Worm (Caenorhabditis elegans) whole organism, L4/young adult: ENCODE results near the gene R02D5.3.

ENCODE experiments used
- W03F9.2 ChIP-seq: fragments of 150-350 bp; optimal IDR thresholded peaks from 2 replicates; lab custom pipeline; 2014; ENCODE audit warnings: missing biosample characterization, missing genetic modification characterization
- dao-5 ChIP-seq: sonication (generic microtip); optimal IDR thresholded peaks from 2 replicates; lab custom pipeline; 2016; ENCODE audit warnings: missing genotype, missing genetic modification characterization, moderate library complexity, missing compliant biosample characterization
- him-1 ChIP-seq: sonication (generic microtip); optimal IDR thresholded peaks from 2 replicates; lab custom pipeline; 2016; ENCODE audit warnings: missing genotype, missing genetic modification reagents, missing genetic modification characterization, missing compliant biosample characterization

R02D5.3 gene

DNA sequence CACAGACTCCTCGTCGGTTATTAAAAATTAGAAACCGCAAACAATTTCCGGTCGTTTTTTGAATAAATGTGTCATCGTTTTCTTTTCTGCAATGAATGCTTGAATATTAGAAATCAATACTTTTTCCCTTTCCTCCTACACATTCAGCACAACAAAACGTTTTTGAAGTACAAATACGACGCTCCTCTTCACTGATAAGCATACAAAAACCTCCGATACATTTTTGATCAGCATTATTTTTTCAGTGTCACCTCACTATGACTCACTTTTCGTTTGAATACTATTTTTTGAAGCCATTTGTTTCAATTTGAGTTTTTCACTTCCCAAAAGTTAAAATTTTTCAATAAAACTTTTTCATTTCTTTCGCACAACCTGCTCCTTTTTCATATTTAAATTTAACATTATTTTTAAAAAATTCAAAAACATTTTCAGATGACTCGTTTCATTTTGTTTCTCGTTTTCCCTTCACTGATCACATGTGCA is at the start of gene R02D5.3:
Gene R02D5.3 (plus strand): TSS at position 433 of the 483 bp plus-strand sequence.
- TF ChIP-seq W03F9.2 (tag; lab: Kevin White, UChicago) (no peak), him-1 (tag; lab: Kevin White, UChicago) (no peak), dao-5 (no peak)

DNA sequence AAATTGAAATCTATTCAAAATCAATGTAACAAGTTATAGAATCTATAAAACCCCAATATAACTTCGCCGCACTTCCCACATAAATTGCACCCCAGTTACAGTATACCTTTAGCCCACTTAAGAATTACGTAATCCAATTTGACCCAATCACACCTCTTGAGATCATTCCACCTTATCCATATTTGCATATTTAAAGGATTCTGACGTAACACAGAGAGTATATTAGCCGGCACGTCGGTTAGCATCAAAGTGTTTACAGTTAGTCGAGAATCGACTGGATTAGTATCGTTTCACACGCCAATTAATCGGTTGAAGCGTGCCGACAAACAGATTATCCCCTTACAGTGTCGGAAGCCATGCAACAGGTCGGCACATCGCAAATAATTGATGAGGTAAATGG is 49.4 kb upstream of the R02D5.3 start:
- TF ChIP-seq W03F9.2 (tag; lab: Kevin White, UChicago): no peak
- no peak for TF ChIP-seq dao-5
- no peak for TF ChIP-seq him-1 (tag; lab: Kevin White, UChicago)

DNA sequence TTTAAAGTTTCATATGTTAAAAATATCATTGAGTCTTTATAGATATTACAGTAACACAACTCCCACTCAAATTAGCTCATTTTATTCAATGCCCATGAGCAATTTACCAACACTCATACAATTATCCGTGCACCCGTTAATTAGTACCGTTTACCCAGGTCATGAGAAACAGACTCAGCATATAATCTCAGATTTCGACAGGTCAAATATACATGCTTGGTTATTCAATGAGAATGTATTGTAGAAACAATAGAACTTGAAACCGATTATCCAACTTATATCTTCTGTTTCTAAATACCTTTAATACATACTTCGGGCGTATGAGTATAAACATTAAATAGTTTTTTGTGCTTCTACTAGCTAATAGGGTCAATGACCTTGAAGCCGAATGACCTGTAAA is 46.8 kb upstream of the R02D5.3 start:
- TF ChIP-seq dao-5 (no peak), him-1 (tag; lab: Kevin White, UChicago) (no peak), W03F9.2 (tag; lab: Kevin White, UChicago) (no peak)

DNA sequence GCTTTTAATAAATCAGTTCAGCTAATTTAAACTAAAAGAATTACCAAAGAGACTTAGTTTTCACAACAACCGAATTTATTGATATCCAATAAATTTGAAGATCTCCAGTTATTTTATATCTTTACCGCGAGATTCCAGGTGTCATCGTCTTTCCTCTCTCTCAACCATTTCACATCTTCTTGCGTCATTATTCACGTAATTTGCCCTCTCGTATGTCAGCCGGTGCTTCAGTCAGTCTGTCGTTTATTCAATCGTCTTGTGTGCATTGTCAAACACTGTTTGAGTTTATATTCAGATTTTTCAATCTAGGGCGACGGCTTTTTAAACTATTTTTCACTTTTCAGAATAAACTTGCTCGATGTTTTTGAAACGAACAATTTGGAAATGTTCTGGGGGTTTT is 45.6 kb upstream of the R02D5.3 start:
- TF ChIP-seq him-1 (tag; lab: Kevin White, UChicago) (no peak), W03F9.2 (tag; lab: Kevin White, UChicago) (no peak), dao-5 (no peak)

DNA sequence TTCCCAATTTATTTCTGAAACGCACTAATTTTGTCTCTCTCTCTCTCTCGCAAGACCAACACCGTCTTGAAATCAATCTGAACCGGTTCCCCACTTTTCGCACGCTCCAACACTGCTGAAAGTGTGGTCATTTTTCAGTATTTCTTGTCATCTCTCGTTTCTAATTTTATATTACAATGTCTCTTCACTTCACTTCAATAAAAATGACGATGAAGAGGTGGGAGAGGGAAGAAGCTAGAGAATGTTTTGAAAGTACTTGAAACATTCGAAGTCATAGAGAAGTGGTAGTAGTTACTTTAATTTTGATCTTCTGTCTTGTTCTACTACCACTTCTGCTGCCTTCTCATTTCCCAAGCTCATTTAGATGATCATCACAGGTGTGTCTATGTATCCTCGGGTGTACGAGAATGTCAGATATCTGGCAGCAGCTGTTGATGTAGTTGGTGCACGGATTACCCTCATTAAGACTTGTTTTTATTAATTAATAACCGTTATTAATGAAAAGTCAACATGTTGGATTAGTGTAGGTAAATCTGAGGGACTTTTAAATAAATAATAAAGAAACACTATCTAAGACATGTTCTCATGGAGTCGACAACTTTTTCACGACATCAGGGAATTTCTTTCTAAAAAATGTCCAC is 44.7 kb upstream of the R02D5.3 start:
- TF ChIP-seq dao-5 (no peak), W03F9.2 (tag; lab: Kevin White, UChicago) (no peak), him-1 (tag; lab: Kevin White, UChicago) (no peak)

DNA sequence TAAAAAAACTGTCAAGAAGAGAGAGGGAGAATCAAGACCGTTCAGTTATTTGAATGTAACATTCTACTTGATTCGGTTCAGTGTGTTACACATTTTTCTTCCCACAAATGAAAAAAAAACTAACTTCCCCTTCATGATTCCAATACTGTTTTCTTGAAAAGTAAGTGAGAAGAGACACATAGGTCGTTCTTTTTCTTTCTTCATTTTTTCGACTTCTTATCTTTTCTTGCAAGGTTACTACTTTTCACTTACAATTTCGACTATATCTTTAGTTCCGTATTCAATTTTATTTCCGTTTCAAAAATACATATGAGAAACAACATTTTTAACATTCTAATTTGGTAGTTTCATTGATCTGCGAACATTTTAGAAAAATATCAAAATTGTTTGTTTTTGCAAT is 43.7 kb upstream of the R02D5.3 start:
- TF ChIP-seq W03F9.2 (tag; lab: Kevin White, UChicago) (no peak), dao-5 (no peak), him-1 (tag; lab: Kevin White, UChicago) (no peak)

DNA sequence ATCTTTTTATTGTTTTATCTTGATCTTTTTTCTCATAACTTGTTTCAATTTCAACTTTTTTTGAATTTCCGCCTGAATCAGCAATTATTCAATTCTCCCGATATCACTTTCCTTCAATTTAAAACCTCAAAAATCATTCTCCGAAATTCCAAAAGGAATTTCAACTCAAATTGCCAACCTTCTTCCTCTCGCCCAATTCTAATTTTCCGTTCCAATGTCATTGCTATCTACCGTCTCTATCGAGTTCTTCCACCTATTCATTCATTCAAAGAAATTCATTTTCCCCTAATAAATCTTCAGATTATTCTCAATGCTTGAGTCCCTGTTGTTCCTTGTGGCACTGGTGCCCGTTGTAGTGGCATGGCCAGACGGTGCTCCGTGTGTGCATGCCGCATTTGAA is 42.1 kb upstream of the R02D5.3 start, which contains the start of gene F23B12.4:
Gene F23B12.4 (plus strand): TSS at position 301 of the 400 bp plus-strand sequence.
- TF ChIP-seq dao-5 (no peak), him-1 (tag; lab: Kevin White, UChicago) (no peak)

DNA sequence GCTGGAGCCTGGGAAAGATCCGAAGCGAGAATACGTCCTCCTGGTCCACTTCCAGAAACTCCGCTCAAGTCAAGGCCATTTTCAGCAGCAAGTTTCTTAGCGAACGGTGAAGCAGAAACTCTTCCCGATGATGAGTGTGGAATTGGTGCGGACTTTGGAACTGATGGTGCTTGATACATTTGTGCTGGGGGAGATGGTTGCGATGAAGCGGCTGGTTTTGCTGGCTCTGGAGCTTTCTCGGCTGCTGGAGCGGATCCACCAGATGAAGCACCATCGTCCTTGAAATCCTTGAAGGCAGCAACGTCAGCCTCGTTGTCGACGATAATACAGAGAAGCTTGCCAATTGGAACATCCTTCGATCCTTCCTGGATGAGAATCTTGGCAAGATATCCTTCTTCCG is 36.5 kb upstream of the R02D5.3 start:
- no peak for TF ChIP-seq him-1 (tag; lab: Kevin White, UChicago)
- no peak for TF ChIP-seq dao-5
- no peak for TF ChIP-seq W03F9.2 (tag; lab: Kevin White, UChicago)

DNA sequence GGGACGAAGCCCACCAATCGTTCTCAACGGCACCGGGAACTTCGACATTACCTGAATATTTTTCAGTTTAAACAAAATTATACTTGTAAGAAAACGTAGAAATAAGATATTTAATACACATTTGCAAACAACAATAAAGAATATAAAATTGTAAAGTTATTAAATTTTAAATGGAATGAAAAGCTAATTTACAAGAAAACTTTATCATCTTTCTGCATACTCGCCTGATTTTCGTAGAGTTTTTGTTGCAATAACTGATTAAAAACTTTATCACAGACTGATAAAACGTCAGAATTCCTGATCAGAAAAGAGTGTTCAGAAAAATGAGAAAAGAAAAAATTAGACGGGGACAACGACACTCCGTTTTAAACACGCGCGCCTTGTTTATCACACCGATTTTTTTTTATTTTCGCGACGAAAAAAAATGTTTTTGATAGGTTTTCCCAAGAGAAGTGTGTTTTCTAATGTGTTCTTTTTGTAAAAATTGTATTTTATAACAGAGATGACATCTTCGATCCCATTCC is 35.7 kb upstream of the R02D5.3 start, which contains the start of the genes dlat-1 and fntb-1:
Gene dlat-1 (minus strand): TSS at position 51 of the 524 bp plus-strand sequence.
Gene fntb-1 (plus strand): TSS at position 412 of the 524 bp plus-strand sequence.
- TF ChIP-seq W03F9.2 (tag; lab: Kevin White, UChicago): no peak
- TF ChIP-seq him-1 (tag; lab: Kevin White, UChicago): no peak
- no peak for TF ChIP-seq dao-5

DNA sequence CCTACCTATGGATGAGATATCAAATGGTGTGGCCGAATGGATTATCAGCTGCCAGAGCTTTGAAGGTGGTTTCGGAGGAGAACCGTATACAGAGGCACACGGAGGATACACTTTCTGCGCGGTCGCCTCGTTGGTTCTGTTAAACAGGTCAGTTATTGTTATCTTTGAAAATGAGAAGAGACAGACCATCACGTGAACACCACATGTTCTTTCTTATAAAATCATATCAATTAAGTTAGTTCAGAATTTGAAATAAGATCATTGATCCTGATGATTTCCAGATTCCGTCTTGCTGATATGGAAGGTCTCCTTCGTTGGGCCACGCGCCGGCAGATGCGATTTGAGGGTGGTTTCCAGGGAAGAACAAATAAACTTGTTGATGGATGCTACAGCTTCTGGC is 34.3 kb upstream of the R02D5.3 start:
- TF ChIP-seq him-1 (tag; lab: Kevin White, UChicago) (no peak), W03F9.2 (tag; lab: Kevin White, UChicago) (no peak), dao-5 (no peak)

DNA sequence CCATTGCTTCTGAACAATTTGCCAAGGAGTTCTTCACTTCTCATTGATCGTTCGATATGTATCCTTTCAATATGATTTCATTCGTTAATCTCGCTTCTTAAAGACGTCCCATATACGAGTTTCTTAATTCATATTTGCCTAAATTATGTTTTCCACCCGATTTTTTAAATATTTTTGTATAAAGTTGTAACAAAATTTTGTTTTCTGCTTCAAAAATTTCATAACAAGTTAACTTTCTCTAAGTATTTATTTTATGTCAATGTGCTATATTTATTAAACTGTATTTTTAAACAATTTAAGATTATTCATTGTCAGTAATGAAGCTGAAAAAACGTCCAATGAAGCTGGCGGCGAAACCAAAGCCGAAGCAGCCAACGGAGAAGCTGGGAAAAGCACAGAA is 33.6 kb upstream of the R02D5.3 start, which contains the start of gene F23B12.7:
Gene F23B12.7 (plus strand): TSS at position 301 of the 400 bp plus-strand sequence.
- no peak for TF ChIP-seq W03F9.2 (tag; lab: Kevin White, UChicago)
- TF ChIP-seq him-1 (tag; lab: Kevin White, UChicago): no peak
- TF ChIP-seq dao-5: no peak

DNA sequence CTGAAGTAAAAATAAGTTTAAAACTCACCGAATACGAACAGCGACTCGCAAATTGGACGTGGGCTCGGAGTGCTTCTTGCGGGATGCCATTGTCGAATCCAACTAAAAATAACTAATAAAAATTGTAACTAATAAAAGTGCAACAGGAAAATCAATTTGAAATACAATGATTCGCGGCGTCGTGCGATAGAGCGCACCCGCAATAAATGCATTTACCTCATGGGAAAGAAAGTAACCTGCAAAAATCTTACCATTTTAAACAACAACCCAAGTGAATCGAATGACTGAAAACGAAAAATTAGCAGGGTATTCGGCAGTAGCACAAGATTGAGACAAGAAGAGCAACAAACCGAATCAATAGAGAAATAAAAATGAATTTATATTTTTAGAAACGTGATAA is 26.3 kb upstream of the R02D5.3 start, which contains the start of gene bmk-1:
Gene bmk-1 (minus strand): TSS at position 359 of the 400 bp plus-strand sequence.
- no peak for TF ChIP-seq him-1 (tag; lab: Kevin White, UChicago)
- no peak for TF ChIP-seq W03F9.2 (tag; lab: Kevin White, UChicago)
- no peak for TF ChIP-seq dao-5

DNA sequence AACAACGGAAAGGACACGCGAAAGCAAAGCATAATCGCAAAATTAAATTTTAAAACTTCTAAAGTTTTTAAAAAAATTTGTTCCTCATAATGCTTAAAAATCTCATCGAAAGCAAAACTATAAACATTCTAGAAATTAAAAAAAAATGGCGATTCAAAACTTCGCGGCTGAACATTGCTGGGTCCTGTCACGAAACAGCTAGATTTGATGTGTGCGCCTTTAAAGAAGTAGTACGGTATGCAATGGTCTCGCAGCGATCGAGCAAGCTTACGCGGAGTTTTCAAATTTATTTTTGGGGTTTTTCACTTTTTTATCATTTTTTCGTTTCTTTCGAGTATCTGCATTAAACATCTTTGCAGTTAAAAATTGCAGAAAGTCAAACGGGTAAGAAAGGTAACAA is 25.9 kb upstream of the R02D5.3 start, which contains the start of gene coh-3:
Gene coh-3 (plus strand): TSS at position 353 of the 400 bp plus-strand sequence.
- TF ChIP-seq W03F9.2 (tag; lab: Kevin White, UChicago): peak; percentile 48
- no peak for TF ChIP-seq dao-5
- TF ChIP-seq him-1 (tag; lab: Kevin White, UChicago): no peak

DNA sequence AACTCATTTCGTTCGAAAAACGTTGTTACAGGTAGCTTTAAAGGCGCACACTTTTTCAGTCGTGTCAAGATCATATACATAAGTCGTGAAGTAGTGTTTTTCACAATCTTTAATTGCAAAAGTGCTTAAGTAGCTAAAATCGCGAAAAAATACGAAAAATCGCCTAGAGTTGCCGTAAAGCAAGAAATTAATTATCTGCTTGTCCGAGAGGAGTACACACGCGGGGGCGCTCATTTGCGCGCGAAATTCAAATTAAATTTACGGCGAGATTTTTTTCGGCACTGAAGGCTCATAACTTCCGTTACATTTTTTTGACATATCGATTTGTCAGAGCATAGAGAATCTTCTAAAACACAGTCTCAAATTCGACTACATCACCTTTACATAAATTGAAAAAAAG is 22.8 kb upstream of the R02D5.3 start:
- TF ChIP-seq W03F9.2 (tag; lab: Kevin White, UChicago) (no peak), dao-5 (no peak), him-1 (tag; lab: Kevin White, UChicago) (no peak)
